Worm (Caenorhabditis elegans) whole organism, L4 larva: ENCODE measurements around the gene ucp-4.
"Not testable (repeated sequence)": the region's sequence is repeated elsewhere in the genome, so short reads cannot be mapped to it uniquely, and the experiment has no call there.

Experiments used
- F49E8.2 ChIP-seq: sonication (generic microtip); optimal IDR thresholded peaks from 2 replicates; lab custom pipeline; 2016; ENCODE audit warnings: missing compliant biosample characterization, mild to moderate bottlenecking, missing genetic modification characterization, borderline replicate concordance
- Y48G9A.11 ChIP-seq: fragments of 200-800 bp; sonication (Bioruptor generic); IDR thresholded peaks from 2 replicates; pipeline ENCODE4 v1.3.6; 2022; ENCODE audit warnings: missing genetic modification reagents, missing genetic modification characterization, missing compliant biosample characterization
- ama-1 ChIP-seq: fragments of 150-350 bp; optimal IDR thresholded peaks from 2 replicates; lab custom pipeline; 2014; ENCODE audit warnings: inconsistent platforms, mixed read lengths
- ceh-32 ChIP-seq: sonication (generic microtip); optimal IDR thresholded peaks from 2 replicates; lab custom pipeline; 2016; ENCODE audit warnings: mild to moderate bottlenecking, missing genetic modification characterization, missing compliant biosample characterization; ENCODE audit not compliant: poor library complexity
- cey-2 ChIP-seq: sonication (generic microtip); optimal IDR thresholded peaks from 3 replicates; lab custom pipeline; 2017; ENCODE audit warnings: missing genetic modification characterization, mild to moderate bottlenecking, missing compliant biosample characterization, antibody characterized with exemption, borderline replicate concordance; ENCODE audit not compliant: insufficient read depth
- daf-16 ChIP-seq, 3 experiments: sonication (generic microtip); optimal IDR thresholded peaks; 2 replicates each; lab custom pipeline; 2016 to 2017; ENCODE audit warnings: missing genetic modification characterization in 3 of 3, missing genetic modification reagents in 3 of 3, mild to moderate bottlenecking in 2 of 3, missing compliant biosample characterization in 2 of 3, missing biosample characterization in 1 of 3, moderate library complexity in 1 of 3
- daf-19 ChIP-seq: fragments of 200-800 bp; sonication (Bioruptor generic); conservative IDR thresholded peaks from 2 replicates; pipeline ENCODE4 v1.3.6; 2022; ENCODE audit warnings: missing genetic modification characterization, missing compliant biosample characterization
- dmd-6 ChIP-seq: fragments of 200-800 bp; sonication (Bioruptor generic); IDR thresholded peaks from 2 replicates; pipeline ENCODE4 v1.3.6; 2022; ENCODE audit warnings: missing genetic modification reagents, missing genetic modification characterization, missing compliant biosample characterization
- dmd-9 ChIP-seq: fragments of 200-800 bp; sonication (Bioruptor generic); IDR thresholded peaks from 2 replicates; pipeline ENCODE4 v1.3.6; 2022; ENCODE audit warnings: missing genetic modification reagents, missing genetic modification characterization, missing compliant biosample characterization
- dpl-1 ChIP-seq: fragments of 150-350 bp; optimal IDR thresholded peaks from 2 replicates; lab custom pipeline; 2014; ENCODE audit warnings: missing biosample characterization, missing genetic modification reagents, missing genetic modification characterization
- duxl-1 ChIP-seq: sonication (generic microtip); optimal IDR thresholded peaks from 2 replicates; lab custom pipeline; 2016; ENCODE audit warnings: mild to moderate bottlenecking, missing genetic modification characterization, moderate library complexity, missing compliant biosample characterization; ENCODE audit not compliant: poor library complexity
- dve-1 ChIP-seq: sonication (generic microtip); optimal IDR thresholded peaks from 2 replicates; lab custom pipeline; 2017; ENCODE audit warnings: antibody characterized with exemption, mild to moderate bottlenecking, missing genetic modification characterization, missing compliant biosample characterization; ENCODE audit not compliant: insufficient read depth
- gei-8 ChIP-seq: fragments of 200-800 bp; sonication (Bioruptor generic); optimal IDR thresholded peaks from 2 replicates; lab custom pipeline; 2018; ENCODE audit warnings: mild to moderate bottlenecking, missing genetic modification characterization, missing compliant biosample characterization
- hlh-30 ChIP-seq: sonication (generic microtip); optimal IDR thresholded peaks from 2 replicates; lab custom pipeline; 2017; ENCODE audit warnings: antibody characterized with exemption, mild to moderate bottlenecking, missing genetic modification characterization, missing compliant biosample characterization; ENCODE audit not compliant: insufficient read depth
- madf-5 ChIP-seq, 2 experiments: fragments of 200-800 bp; sonication (Bioruptor generic); IDR thresholded peaks; 2 replicates each; pipeline ENCODE4 v1.3.6; 2022; ENCODE audit warnings: missing compliant biosample characterization in 2 of 2, missing genetic modification characterization in 2 of 2
- mdt-29 ChIP-seq: fragments of 200-800 bp; sonication (Bioruptor generic); IDR thresholded peaks from 2 replicates; pipeline ENCODE4 v1.3.6; 2022; ENCODE audit warnings: missing genetic modification reagents, missing genetic modification characterization, missing compliant biosample characterization
- mep-1 ChIP-seq: fragments of 150-350 bp; sonication (generic microtip); optimal IDR thresholded peaks from 3 replicates; lab custom pipeline; 2014; ENCODE audit warnings: missing biosample characterization, missing genetic modification characterization
- nhr-102 ChIP-seq: sonication (generic microtip); optimal IDR thresholded peaks from 2 replicates; lab custom pipeline; 2016; ENCODE audit warnings: mild to moderate bottlenecking, missing genetic modification characterization, moderate library complexity, missing compliant biosample characterization
- nhr-11 ChIP-seq: fragments of 150-350 bp; optimal IDR thresholded peaks from 2 replicates; lab custom pipeline; 2014; ENCODE audit warnings: missing biosample characterization, missing genetic modification characterization
- nhr-28 ChIP-seq: fragments of 150-350 bp; optimal IDR thresholded peaks from 2 replicates; lab custom pipeline; 2014; ENCODE audit warnings: missing biosample characterization, missing genetic modification characterization
- pqm-1 ChIP-seq: sonication (generic microtip); optimal IDR thresholded peaks from 2 replicates; lab custom pipeline; 2017; ENCODE audit warnings: missing biosample characterization, missing genetic modification characterization
- rbr-2 ChIP-seq: sonication (generic microtip); optimal IDR thresholded peaks from 2 replicates; lab custom pipeline; 2016; ENCODE audit warnings: missing genotype, missing genetic modification characterization, missing compliant biosample characterization
- saeg-2 ChIP-seq: fragments of 200-800 bp; sonication (Bioruptor generic); IDR thresholded peaks from 2 replicates; pipeline ENCODE4 v1.3.6; 2022; ENCODE audit warnings: missing genetic modification reagents, missing genetic modification characterization, missing compliant biosample characterization
- set-16 ChIP-seq: fragments of 200-800 bp; sonication (Bioruptor generic); IDR thresholded peaks from 2 replicates; pipeline ENCODE4 v1.3.6; 2022; ENCODE audit warnings: missing genetic modification reagents, missing genetic modification characterization, missing compliant biosample characterization
- snpc-4 ChIP-seq: fragments of 150-350 bp; optimal IDR thresholded peaks from 2 replicates; lab custom pipeline; 2014; ENCODE audit warnings: missing biosample characterization, missing genetic modification characterization
- unc-130 ChIP-seq: sonication (generic microtip); optimal IDR thresholded peaks from 2 replicates; lab custom pipeline; 2016; ENCODE audit warnings: missing genetic modification reagents, missing genetic modification characterization, missing compliant biosample characterization
- unc-39 ChIP-seq: sonication (generic microtip); optimal IDR thresholded peaks from 2 replicates; lab custom pipeline; 2017; ENCODE audit warnings: missing biosample characterization, missing genetic modification characterization
- unc-62 ChIP-seq, 3 experiments: fragments of 150-350 bp in 1 of 3; sonication (generic microtip); optimal IDR thresholded peaks in 2 of 3; peaks in 1 of 3; 1 replicate in 1 of 3; 2 replicates in 2 of 3; lab custom pipeline; 2014 to 2017; ENCODE audit warnings: missing biosample characterization in 3 of 3, missing genetic modification characterization in 3 of 3, missing genetic modification reagents in 3 of 3, missing genotype in 1 of 3
- zag-1 ChIP-seq: fragments of 150-350 bp; optimal IDR thresholded peaks from 2 replicates; lab custom pipeline; 2014; ENCODE audit warnings: missing biosample characterization, missing genetic modification characterization
- zfp-2 ChIP-seq: sonication (generic microtip); optimal IDR thresholded peaks from 2 replicates; lab custom pipeline; 2016; ENCODE audit warnings: mild to moderate bottlenecking, missing genetic modification characterization, missing compliant biosample characterization

ucp-4 gene

ce11 chrV:9375378-9375777 lies 41.3 kb downstream of the ucp-4 start, which contains the start of gene E02C12.9 (continued):
- TF ChIP-seq unc-130 (GFP tag; lab: Kevin White, UChicago), result no peak

DNA sequence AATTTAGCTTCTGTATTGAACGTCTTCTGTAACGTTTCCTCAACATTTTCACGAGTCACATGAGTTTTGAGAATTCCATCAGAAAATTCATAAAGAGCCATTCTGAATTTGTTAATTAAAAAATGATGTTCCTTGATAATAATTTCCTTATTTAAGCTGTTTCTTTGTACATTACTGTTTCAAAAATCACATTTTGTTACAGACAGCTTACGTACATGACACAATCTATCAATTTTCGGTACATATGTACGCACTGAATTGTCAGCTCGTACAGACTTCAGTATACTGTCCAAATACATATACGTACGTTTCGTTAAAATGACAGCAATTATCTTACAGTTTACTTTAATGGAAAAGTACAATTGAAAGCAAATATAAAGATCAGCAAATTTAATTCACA lies 42.3 kb downstream of the ucp-4 start, which contains the start of gene E02C12.19:
Gene E02C12.19 (minus strand): TSS at position 101 of the 400 bp plus-strand sequence.
- no peak for TF ChIP-seq daf-19 (GFP tag; lab: Robert Waterston, UW)
- no peak for TF ChIP-seq zag-1 (tag; lab: Kevin White, UChicago)
- TF ChIP-seq madf-5 (GFP tag; IDR thresholded peaks at IDR 0.05; lab: Robert Waterston, UW), result no peak
- no peak for TF ChIP-seq set-16 (GFP tag; lab: Robert Waterston, UW)
- no peak for TF ChIP-seq mep-1
- no peak for TF ChIP-seq unc-39
- no peak for TF ChIP-seq nhr-28 (tag; lab: Kevin White, UChicago)
- TF ChIP-seq pqm-1 (tag; lab: Kevin White, UChicago), result no peak
- TF ChIP-seq rbr-2 (tag; lab: Kevin White, UChicago), result no peak
- no peak for TF ChIP-seq snpc-4 (tag; lab: Kevin White, UChicago)
- no peak for TF ChIP-seq dmd-9 (GFP tag; lab: Robert Waterston, UW)
- TF ChIP-seq cey-2 (tag; lab: Kevin White, UChicago), result no peak
- TF ChIP-seq nhr-102 (tag; lab: Kevin White, UChicago), result no peak
- TF ChIP-seq ceh-32 (tag; lab: Kevin White, UChicago), result no peak

DNA sequence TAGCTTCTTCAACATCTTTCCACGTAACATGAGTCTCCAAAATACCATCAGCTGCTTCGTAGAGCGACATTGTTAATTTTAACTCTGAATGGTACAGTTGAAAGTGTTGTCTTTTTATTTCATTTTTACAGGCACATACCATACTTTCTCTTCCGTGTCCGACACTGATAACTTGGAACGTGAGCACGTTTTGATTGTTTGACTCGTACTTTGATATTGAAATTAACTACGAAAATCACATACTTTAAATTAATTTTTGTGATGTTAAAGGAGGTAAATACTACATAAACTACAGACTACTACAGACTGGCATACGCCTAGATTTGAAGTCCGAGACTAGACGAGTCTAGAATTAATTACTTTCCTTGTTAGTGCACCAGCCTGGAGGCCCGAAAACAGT lies 44.2 kb downstream of the ucp-4 start, which contains the start of gene E02C12.10:
Gene E02C12.10 (minus strand): TSS at position 75 of the 400 bp plus-strand sequence.
- TF ChIP-seq nhr-28 (tag; lab: Kevin White, UChicago), result peak; percentile 69
- TF ChIP-seq ama-1 (lab: Kevin White, UChicago), result no peak

ce11 chrV:9379808-9380207 lies 45.7 kb downstream of the ucp-4 start, which contains the start of gene E02C12.11:
Gene E02C12.11, minus strand, starts transcription at chrV:9379908.
- TF ChIP-seq unc-62 (GFP tag; optimal IDR thresholded peaks at IDR 0.05 in 1 of 2; lab: Kevin White, UChicago); unc-62 (tag; optimal IDR thresholded peaks at IDR 0.05; lab: Kevin White, UChicago); zfp-2 (tag; lab: Kevin White, UChicago); dmd-9 (GFP tag; lab: Robert Waterston, UW): not testable (repeated sequence)
- TF ChIP-seq, all 104 proteins: peak for 0; not testable (repeated sequence) for 104

DNA sequence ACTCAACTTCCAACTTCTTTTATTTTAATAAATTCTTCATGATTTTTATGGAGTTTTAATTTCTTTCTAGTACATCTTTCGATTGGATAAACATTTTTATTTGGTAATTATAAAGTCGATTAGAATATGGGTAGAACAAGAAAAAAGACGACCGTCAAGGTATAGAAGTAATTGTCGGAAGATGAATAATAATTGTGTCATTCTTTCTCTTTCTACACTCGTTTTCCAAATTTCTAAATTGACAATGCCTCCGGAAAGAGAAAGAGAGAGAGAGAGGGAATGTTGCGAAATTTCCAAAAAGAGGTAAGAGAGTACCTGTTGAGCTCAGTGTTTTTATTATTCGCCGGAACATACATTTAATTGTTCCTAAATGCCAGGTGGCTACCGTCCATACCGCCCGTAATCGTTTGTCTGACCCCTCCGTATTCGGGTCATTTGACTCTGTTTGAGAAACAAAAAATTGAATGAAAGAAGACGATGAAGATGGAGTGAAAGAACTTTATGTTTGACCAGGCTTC lies 47.8 kb downstream of the ucp-4 start, which contains the start of gene E02C12.12:
Gene E02C12.12 (minus strand): TSS at position 468 of the 518 bp plus-strand sequence.
- TF ChIP-seq nhr-11 (tag; lab: Kevin White, UChicago) (no peak), gei-8 (GFP tag; lab: Kevin White, UChicago) (no peak), unc-62 (GFP tag; optimal IDR thresholded peaks at IDR 0.05 in 1 of 2; lab: Kevin White, UChicago) (peak in 1 of 2 experiments; percentile 55), unc-62 (tag; optimal IDR thresholded peaks at IDR 0.05; lab: Kevin White, UChicago) (no peak)
- TF ChIP-seq, all 104 proteins: peak for 1

- TF ChIP-seq unc-130 (GFP tag; lab: Kevin White, UChicago) (peak; percentile 68), unc-62 (GFP tag; optimal IDR thresholded peaks at IDR 0.05 in 1 of 2; lab: Kevin White, UChicago) (no peak), unc-62 (tag; optimal IDR thresholded peaks at IDR 0.05; lab: Kevin White, UChicago) (no peak), daf-16 (GFP tag; optimal IDR thresholded peaks at IDR 0.05; lab: Kevin White, UChicago) (no peak), daf-16 (tag; optimal IDR thresholded peaks at IDR 0.05; lab: Kevin White, UChicago) (peak; percentile 60), F49E8.2 (tag; lab: Kevin White, UChicago) (peak; percentile 87), hlh-30 (tag; lab: Kevin White, UChicago) (peak; percentile 28), saeg-2 (no peak), duxl-1 (no peak), dmd-6 (GFP tag; lab: Robert Waterston, UW) (0 out of 2 replicates have a peak, but pooled peaks have one; percentile 20), dpl-1 (GFP tag; lab: Kevin White, UChicago) (peak; percentile 4), Y48G9A.11 (GFP tag; lab: Robert Waterston, UW) (peak; percentile 86), dve-1 (tag; lab: Kevin White, UChicago) (peak; percentile 8), ama-1 (lab: Kevin White, UChicago) (no peak), mdt-29 (peak; percentile 47; the same call in 1 of the 2 replicates), nhr-28 (tag; lab: Kevin White, UChicago) (peak; percentile 8), pqm-1 (tag; lab: Kevin White, UChicago) (peak; percentile 13)
- TF ChIP-seq, all 104 proteins: peak for 11
Observed at ce11 chrV:9382538-9383328, 48.6 kb downstream of the ucp-4 start.
